Fruit fly (Drosophila melanogaster) whole organism, embryonic: Measurements from ENCODE around the gene Jon25Bi.

Experiments
- Ada2b ChIP-seq: fragments of 200-800 bp; sonication (Bioruptor generic); IDR thresholded peaks from 2 replicates; pipeline ENCODE4 v1.3.6; 2022; ENCODE audit warnings: missing biosample characterization, missing genetic modification characterization
- CG10209 ChIP-seq: fragments of 200-800 bp; sonication (Bioruptor generic); optimal IDR thresholded peaks from 3 replicates; lab custom pipeline; 2017; ENCODE audit warnings: missing biosample characterization, mild to moderate bottlenecking, missing genetic modification characterization, missing genetic modification reagents
- CG11456 ChIP-seq: fragments of 200-800 bp; sonication (Bioruptor generic); IDR thresholded peaks from 3 replicates; pipeline ENCODE4 v1.3.6; 2022; ENCODE audit warnings: missing biosample characterization, missing genetic modification characterization
- CG12659 ChIP-seq: fragments of 200-800 bp; sonication (Bioruptor generic); optimal IDR thresholded peaks from 3 replicates; lab custom pipeline; 2017; ENCODE audit warnings: mild to moderate bottlenecking, missing biosample characterization, missing genetic modification reagents, missing genetic modification characterization
- CG13624 ChIP-seq: fragments of 200-800 bp; sonication (Bioruptor generic); optimal IDR thresholded peaks from 2 replicates; lab custom pipeline; 2016; ENCODE audit warnings: missing biosample characterization, missing genetic modification characterization
- CG15011 ChIP-seq: fragments of 200-800 bp; sonication (Bioruptor generic); optimal IDR thresholded peaks from 3 replicates; lab custom pipeline; 2018; ENCODE audit warnings: missing biosample characterization, mild to moderate bottlenecking, missing genetic modification characterization
- CG2116 ChIP-seq: fragments of 200-800 bp; sonication (Bioruptor generic); optimal IDR thresholded peaks from 3 replicates; lab custom pipeline; 2018; ENCODE audit warnings: missing biosample characterization, mild to moderate bottlenecking, missing genetic modification characterization
- CG2678 ChIP-seq: fragments of 200-800 bp; sonication (Bioruptor generic); optimal IDR thresholded peaks from 3 replicates; lab custom pipeline; 2019; ENCODE audit warnings: missing biosample characterization, mild to moderate bottlenecking, missing genetic modification characterization, moderate library complexity
- CG2712 ChIP-seq: fragments of 200-800 bp; optimal IDR thresholded peaks from 3 replicates; lab custom pipeline; 2019; ENCODE audit warnings: missing biosample characterization, mild to moderate bottlenecking, missing genetic modification characterization, moderate library complexity
- CG3163 ChIP-seq: fragments of 200-800 bp; sonication (Bioruptor generic); optimal IDR thresholded peaks from 3 replicates; lab custom pipeline; 2016; ENCODE audit warnings: missing biosample characterization, missing genetic modification characterization
- CG3847 ChIP-seq: fragments of 200-800 bp; sonication (Bioruptor generic); IDR thresholded peaks from 2 replicates; pipeline ENCODE4 v1.3.6; 2022; ENCODE audit warnings: missing biosample characterization, missing genetic modification characterization
- CG4854 ChIP-seq: fragments of 200-800 bp; sonication (Bioruptor generic); optimal IDR thresholded peaks from 2 replicates; lab custom pipeline; 2016; ENCODE audit warnings: missing biosample characterization, missing genetic modification characterization, inconsistent platforms
- CG9797 ChIP-seq: fragments of 200-800 bp; sonication (Bioruptor generic); optimal IDR thresholded peaks from 3 replicates; lab custom pipeline; 2018; ENCODE audit warnings: missing biosample characterization, mild to moderate bottlenecking, missing genetic modification characterization
- D ChIP-seq, 2 experiments: fragments of 200-800 bp in 1 of 2; fragments of >200 bp in 1 of 2; sonication (Bioruptor generic) in 1 of 2; optimal IDR thresholded peaks; 2 replicates in 1 of 2; 3 replicates in 1 of 2; lab custom pipeline; 2017; ENCODE audit warnings: mild to moderate bottlenecking in 1 of 2, missing biosample characterization in 1 of 2, missing genetic modification characterization in 1 of 2, missing genetic modification reagents in 1 of 2
- Fer1 ChIP-seq: fragments of 200-800 bp; sonication (Bioruptor generic); optimal IDR thresholded peaks from 2 replicates; lab custom pipeline; 2017; ENCODE audit warnings: missing biosample characterization, mild to moderate bottlenecking, missing genetic modification characterization
- Fer2 ChIP-seq: fragments of 200-800 bp; sonication (Bioruptor generic); optimal IDR thresholded peaks from 2 replicates; lab custom pipeline; 2018; ENCODE audit warnings: missing biosample characterization, mild to moderate bottlenecking, missing genetic modification characterization, moderate library complexity
- H15 ChIP-seq: fragments of 200-800 bp; sonication (Bioruptor generic); IDR thresholded peaks from 3 replicates; pipeline ENCODE4 v1.3.6; 2022; ENCODE audit warnings: missing biosample characterization, missing genetic modification characterization
- Hr39 ChIP-seq: fragments of >200 bp; optimal IDR thresholded peaks from 2 replicates; lab custom pipeline; 2017
- Jarid2 ChIP-seq: fragments of 200-800 bp; sonication (Bioruptor generic); optimal IDR thresholded peaks from 3 replicates; lab custom pipeline; 2017; ENCODE audit warnings: mild to moderate bottlenecking, missing biosample characterization, missing genetic modification reagents, missing genetic modification characterization
- Nf-YC ChIP-seq: fragments of 200-800 bp; optimal IDR thresholded peaks from 3 replicates; lab custom pipeline; 2019; ENCODE audit warnings: missing biosample characterization, mild to moderate bottlenecking, missing genetic modification characterization, moderate library complexity
- Oli ChIP-seq: fragments of 200-800 bp; sonication (Bioruptor generic); optimal IDR thresholded peaks from 2 replicates; lab custom pipeline; 2018; ENCODE audit warnings: missing biosample characterization, mild to moderate bottlenecking, missing genetic modification characterization, moderate library complexity
- Pdp1 ChIP-seq, 2 experiments: fragments of 200-800 bp; sonication (Bioruptor generic); optimal IDR thresholded peaks; 3 replicates each; lab custom pipeline; 2016; ENCODE audit warnings: missing biosample characterization in 2 of 2, missing genetic modification characterization in 2 of 2, mild to moderate bottlenecking in 1 of 2, moderate library complexity in 1 of 2
- Sin3A ChIP-seq: fragments of >200 bp; optimal IDR thresholded peaks from 2 replicates; lab custom pipeline; 2018
- Sox100B ChIP-seq: fragments of 200-800 bp; sonication (Bioruptor generic); optimal IDR thresholded peaks from 3 replicates; lab custom pipeline; 2018; ENCODE audit warnings: missing biosample characterization, mild to moderate bottlenecking, missing genetic modification characterization
- Sry-β ChIP-seq: fragments of 200-800 bp; sonication (Bioruptor generic); optimal IDR thresholded peaks from 2 replicates; lab custom pipeline; 2018; ENCODE audit warnings: missing biosample characterization, mild to moderate bottlenecking, missing genetic modification characterization, moderate library complexity
- Sry-δ ChIP-seq: fragments of 200-800 bp; sonication (Bioruptor generic); optimal IDR thresholded peaks from 2 replicates; lab custom pipeline; 2016; ENCODE audit warnings: missing biosample characterization, missing genetic modification characterization
- al ChIP-seq: fragments of 200-800 bp; sonication (Bioruptor generic); IDR thresholded peaks from 2 replicates; pipeline ENCODE4 v1.3.6; 2022; ENCODE audit warnings: missing biosample characterization, missing genetic modification characterization
- ap ChIP-seq: fragments of 200-800 bp; sonication (Bioruptor generic); IDR thresholded peaks from 2 replicates; pipeline ENCODE4 v1.3.6; 2022; ENCODE audit warnings: missing biosample characterization, missing genetic modification characterization
- ase ChIP-seq: fragments of 200-800 bp; sonication (Bioruptor generic); IDR thresholded peaks from 3 replicates; pipeline ENCODE4 v1.3.6; 2022; ENCODE audit warnings: missing biosample characterization, missing genetic modification characterization
- az2 ChIP-seq: fragments of 200-800 bp; sonication (Bioruptor generic); optimal IDR thresholded peaks from 3 replicates; lab custom pipeline; 2016; ENCODE audit warnings: missing biosample characterization, missing genetic modification characterization
- bab2 ChIP-seq: fragments of 200-800 bp; sonication (Bioruptor generic); optimal IDR thresholded peaks from 2 replicates; lab custom pipeline; 2016; ENCODE audit warnings: missing biosample characterization, missing genetic modification characterization
- bigmax ChIP-seq: fragments of 200-800 bp; sonication (Bioruptor generic); optimal IDR thresholded peaks from 2 replicates; lab custom pipeline; 2018; ENCODE audit warnings: missing biosample characterization, mild to moderate bottlenecking, missing genetic modification characterization
- bowl ChIP-seq: fragments of 200-800 bp; sonication (Bioruptor generic); IDR thresholded peaks from 2 replicates; pipeline ENCODE4 v1.3.6; 2022; ENCODE audit warnings: missing biosample characterization, missing genetic modification characterization
- chm ChIP-seq: fragments of 200-800 bp; sonication (Bioruptor generic); IDR thresholded peaks from 2 replicates; pipeline ENCODE4 v1.3.6; 2022; ENCODE audit warnings: missing biosample characterization, missing genetic modification characterization
- corto ChIP-seq: fragments of 200-800 bp; sonication (Bioruptor generic); optimal IDR thresholded peaks from 2 replicates; lab custom pipeline; 2016; ENCODE audit warnings: missing biosample characterization, mild to moderate bottlenecking, missing genetic modification characterization, moderate library complexity
- dimm ChIP-seq: fragments of 200-800 bp; sonication (Bioruptor generic); IDR thresholded peaks from 2 replicates; pipeline ENCODE4 v1.3.6; 2022; ENCODE audit warnings: missing biosample characterization, missing genetic modification characterization
- fd102C ChIP-seq: fragments of 200-800 bp; sonication (Bioruptor generic); optimal IDR thresholded peaks from 2 replicates; lab custom pipeline; 2018; ENCODE audit warnings: missing biosample characterization, mild to moderate bottlenecking, missing genetic modification characterization, moderate library complexity
- inv ChIP-seq: fragments of 200-800 bp; sonication (Bioruptor generic); IDR thresholded peaks from 2 replicates; pipeline ENCODE4 v1.3.6; 2022; ENCODE audit warnings: missing biosample characterization, missing genetic modification characterization; ENCODE audit not compliant: partially characterized antibody
- jing ChIP-seq: fragments of 200-800 bp; sonication (Bioruptor generic); optimal IDR thresholded peaks from 2 replicates; lab custom pipeline; 2018; ENCODE audit warnings: missing biosample characterization, mild to moderate bottlenecking, missing genetic modification characterization
- lola ChIP-seq, 3 experiments: fragments of >200 bp in 2 of 3; fragments of 200-800 bp in 1 of 3; sonication (Bioruptor generic) in 1 of 3; optimal IDR thresholded peaks; 2 replicates each; lab custom pipeline; 2017 to 2019; ENCODE audit warnings: missing biosample characterization in 3 of 3, missing genetic modification characterization in 3 of 3, mild to moderate bottlenecking in 1 of 3, moderate library complexity in 1 of 3
- pb ChIP-seq: fragments of 200-800 bp; sonication (Bioruptor generic); optimal IDR thresholded peaks from 3 replicates; lab custom pipeline; 2016; ENCODE audit warnings: missing biosample characterization, missing genetic modification characterization
- pita ChIP-seq: fragments of 200-800 bp; sonication (Bioruptor generic); optimal IDR thresholded peaks from 2 replicates; lab custom pipeline; 2017; ENCODE audit warnings: missing biosample characterization, mild to moderate bottlenecking, missing genetic modification characterization
- psq ChIP-seq: fragments of 200-800 bp; sonication (Bioruptor generic); optimal IDR thresholded peaks from 2 replicates; lab custom pipeline; 2017; ENCODE audit warnings: missing biosample characterization, missing genetic modification characterization
- ranshi ChIP-seq: fragments of 200-800 bp; sonication (Bioruptor generic); IDR thresholded peaks from 2 replicates; pipeline ENCODE4 v1.3.6; 2022; ENCODE audit warnings: missing biosample characterization, missing genetic modification characterization
- repo ChIP-seq: fragments of 200-800 bp; sonication (Bioruptor generic); optimal IDR thresholded peaks from 2 replicates; lab custom pipeline; 2016; ENCODE audit warnings: missing biosample characterization, missing genetic modification characterization
- run ChIP-seq: fragments of 200-800 bp; sonication (Bioruptor generic); optimal IDR thresholded peaks from 3 replicates; lab custom pipeline; 2018; ENCODE audit warnings: missing biosample characterization, mild to moderate bottlenecking, missing genetic modification characterization
- slbo ChIP-seq: fragments of 200-800 bp; sonication (Bioruptor generic); IDR thresholded peaks from 2 replicates; pipeline ENCODE4 v1.3.6; 2022; ENCODE audit warnings: missing biosample characterization, missing genetic modification characterization
- stwl ChIP-seq: fragments of 200-800 bp; sonication (Bioruptor generic); optimal IDR thresholded peaks from 3 replicates; lab custom pipeline; 2018; ENCODE audit warnings: missing biosample characterization, mild to moderate bottlenecking, missing genetic modification characterization, moderate library complexity
- tgo ChIP-seq: fragments of 200-800 bp; sonication (Bioruptor generic); IDR thresholded peaks from 3 replicates; pipeline ENCODE4 v1.3.6; 2022; ENCODE audit warnings: missing biosample characterization, missing genetic modification characterization
- tio ChIP-seq: fragments of 200-800 bp; sonication (Bioruptor generic); optimal IDR thresholded peaks from 2 replicates; lab custom pipeline; 2017; ENCODE audit warnings: missing biosample characterization, missing genetic modification characterization, inconsistent platforms
- wor ChIP-seq: fragments of 200-800 bp; sonication (Bioruptor generic); IDR thresholded peaks from 2 replicates; pipeline ENCODE4 v1.3.6; 2022; ENCODE audit warnings: missing biosample characterization, missing genetic modification characterization

Gene Jon25Bi

DNA sequence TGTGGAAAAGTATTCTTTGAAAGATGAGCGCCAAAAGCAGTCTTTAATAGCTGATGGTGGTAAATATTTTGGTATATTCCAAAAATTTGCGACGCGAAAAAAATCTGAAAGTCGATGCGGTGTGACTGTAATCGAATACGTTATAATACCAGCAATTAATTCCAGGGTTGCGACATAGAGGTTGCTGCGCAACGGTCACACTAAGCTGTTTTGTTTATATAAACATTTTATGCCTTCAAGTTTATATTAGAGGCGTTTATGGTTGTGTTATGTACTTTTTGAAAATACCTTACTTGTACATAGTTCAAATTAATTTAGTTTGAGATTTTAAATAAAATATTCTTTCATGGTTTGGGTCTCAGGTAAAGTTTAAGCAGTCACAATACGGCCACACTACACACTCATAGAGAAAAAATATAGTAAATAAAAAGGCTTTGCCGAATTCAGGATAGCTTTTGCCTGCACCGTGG lies 16.4 kb upstream of the Jon25Bi start, which contains the start of gene CG14043 (continued):
- TF ChIP-seq bowl (GFP tag; lab: Robert Waterston, UW) (no peak), pita (GFP tag; lab: Kevin White, UChicago) (peak; percentile 62), CG4854 (GFP tag; lab: Kevin White, UChicago) (no peak), corto (no peak), CG2116 (GFP tag; lab: Kevin White, UChicago) (peak; percentile 55), Sox100B (no peak), CG13624 (peak; percentile 54), Oli (tag; lab: Kevin White, UChicago) (no peak), tgo (GFP tag; lab: Robert Waterston, UW) (no peak), Fer2 (no peak), CG2712 (tag; lab: Kevin White, UChicago) (peak; percentile 69), psq (GFP tag; lab: Kevin White, UChicago) (no peak), CG3163 (GFP tag; lab: Kevin White, UChicago) (no peak), slbo (GFP tag; lab: Robert Waterston, UW) (peak; percentile 59), bigmax (GFP tag; lab: Kevin White, UChicago) (no peak), tio (GFP tag; lab: Kevin White, UChicago) (no peak), CG10209 (GFP tag; lab: Kevin White, UChicago) (no peak), stwl (peak; percentile 84), inv (GFP tag; lab: Robert Waterston, UW) (no peak), ap (no peak), Sry-β (no peak), Ada2b (GFP tag; lab: Robert Waterston, UW) (no peak), CG3847 (peak; percentile 37; the same call in 1 of the 2 replicates), Hr39 (lab: Kevin White, UChicago) (no peak), repo (GFP tag; lab: Kevin White, UChicago) (no peak), CG9797 (GFP tag; lab: Kevin White, UChicago) (peak; percentile 99), Nf-YC (tag; lab: Kevin White, UChicago) (peak; percentile 49), H15 (no peak), pb (GFP tag; lab: Kevin White, UChicago) (no peak), wor (GFP tag; lab: Robert Waterston, UW) (no peak), Jarid2 (GFP tag; lab: Kevin White, UChicago) (no peak), CG2678 (tag; lab: Kevin White, UChicago) (no peak), ranshi (GFP tag; lab: Robert Waterston, UW) (no peak), al (0 out of 2 replicates have a peak, but pooled peaks have one; percentile 30), Sin3A (lab: Kevin White, UChicago) (peak; percentile 85), fd102C (GFP tag; lab: Kevin White, UChicago) (no peak), Pdp1 (GFP tag; optimal IDR thresholded peaks at IDR 0.05; lab: Kevin White, UChicago) (peak in 1 of 2 experiments; percentile 95), CG11456 (GFP tag; lab: Robert Waterston, UW) (no peak), az2 (no peak), CG12659 (peak; percentile 91), jing (GFP tag; lab: Kevin White, UChicago) (no peak), lola (GFP tag; optimal IDR thresholded peaks at IDR 0.05; lab: Kevin White, UChicago) (peak in 1 of 3 experiments; percentile 5), Sry-δ (GFP tag; lab: Kevin White, UChicago) (peak; percentile 56), CG15011 (no peak), D (optimal IDR thresholded peaks at IDR 0.05; lab: Kevin White, UChicago) (no peak), D (GFP tag; optimal IDR thresholded peaks at IDR 0.05; lab: Kevin White, UChicago) (no peak), ase (GFP tag; lab: Robert Waterston, UW) (no peak), bab2 (GFP tag; lab: Kevin White, UChicago) (no peak), run (tag; lab: Kevin White, UChicago) (no peak), Fer1 (GFP tag; lab: Kevin White, UChicago) (no peak), dimm (GFP tag; lab: Robert Waterston, UW) (no peak), chm (no peak)
